Fruit fly (Drosophila melanogaster): ENCODE data around the gene ppk16.
A peak's percentile ranks its signal among the peaks of the same experiment; 100 is the strongest.

ppk16 gene

DNA sequence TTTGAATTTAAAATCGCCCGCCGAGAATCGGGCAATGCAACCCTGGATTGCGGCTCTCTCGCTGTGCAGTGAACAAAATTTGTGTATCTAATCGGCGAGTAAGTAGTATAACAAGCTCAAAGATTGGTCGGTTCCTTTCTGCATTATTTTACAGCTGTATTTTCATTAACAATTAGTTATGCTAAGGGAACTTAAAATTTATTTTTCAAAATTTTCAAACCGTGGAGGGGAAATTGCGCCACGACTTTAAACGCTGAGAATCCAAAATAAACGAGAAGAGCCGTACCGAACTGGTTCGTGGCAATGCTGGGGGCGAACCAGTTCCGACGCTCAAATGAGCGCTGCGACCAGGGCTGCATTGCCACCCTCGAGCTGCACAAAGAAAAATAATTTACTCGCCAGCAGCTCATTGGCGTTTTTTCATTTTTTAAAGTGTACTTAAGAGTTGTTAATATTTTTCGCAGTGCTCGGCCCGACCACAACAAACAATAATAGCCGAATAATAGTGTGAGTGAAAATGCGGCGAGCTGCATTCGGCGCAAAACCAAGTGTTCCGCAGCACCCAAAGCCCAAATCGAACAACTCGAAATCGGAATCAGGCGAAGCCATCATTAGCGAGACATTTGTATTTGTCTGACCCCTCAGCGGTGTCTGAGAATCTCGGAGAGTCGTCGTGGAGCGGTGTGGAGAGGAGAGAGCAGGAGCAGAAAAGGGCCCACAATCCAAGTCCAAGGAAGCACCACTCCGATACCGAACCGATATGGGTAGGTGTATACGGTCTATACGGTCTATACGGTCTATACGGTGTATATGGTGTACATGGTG, 16.6 kb downstream of the ppk16 start, which contains the start of gene zf30C (continued):
- TF ChIP-seq Side (GFP tag; optimal IDR thresholded peaks at IDR 0.05): peak; percentile 91
- peak; percentile 39 for TF ChIP-seq CG2875 (GFP tag; optimal IDR thresholded peaks at IDR 0.05)
- peak; percentile 72 for TF ChIP-seq MTF-1 (GFP tag; optimal IDR thresholded peaks at IDR 0.05; ENCODE audit: borderline replicate concordance)
- peak; percentile 95 for TF ChIP-seq ci (GFP tag; IDR thresholded peaks at IDR 0.05)
- no peak for TF ChIP-seq CG10431 (GFP tag; optimal IDR thresholded peaks at IDR 0.05)
- TF ChIP-seq Ets65A (GFP tag): peak; percentile 98
- peak; percentile 94 for TF ChIP-seq CG9932 (GFP tag; IDR thresholded peaks at IDR 0.05)
- TF ChIP-seq Asciz (GFP tag; optimal IDR thresholded peaks at IDR 0.05): peak; percentile 50
- peak; percentile 58 for TF ChIP-seq stwl (tag; optimal IDR thresholded peaks at IDR 0.05)
- peak; percentile 92 for TF ChIP-seq tin (GFP tag; optimal IDR thresholded peaks at IDR 0.05)
- peak; percentile 85 for TF ChIP-seq CG18599 (GFP tag; optimal IDR thresholded peaks at IDR 0.05)
- peak; percentile 77 for TF ChIP-seq CG4730 (GFP tag; IDR thresholded peaks at IDR 0.05)
- peak; percentile 95 for TF ChIP-seq Antp (GFP tag; optimal IDR thresholded peaks at IDR 0.05)
- TF ChIP-seq Adf1 (GFP tag; IDR thresholded peaks at IDR 0.05): peak; percentile 83
- TF ChIP-seq cas (GFP tag; IDR thresholded peaks at IDR 0.05): peak; percentile 89
- peak; percentile 25; the same call in 3 of the 4 replicates for TF ChIP-seq Dll (GFP tag; IDR thresholded peaks at IDR 0.05; ENCODE audit: partially characterized antibody)
- no peak for TF ChIP-seq usp (GFP tag; optimal IDR thresholded peaks at IDR 0.05)
- TF ChIP-seq CG8388 (GFP tag; optimal IDR thresholded peaks at IDR 0.05): peak; percentile 65
- TF ChIP-seq CG2889 (GFP tag; IDR thresholded peaks at IDR 0.05): peak; percentile 76
- peak; percentile 15 for TF ChIP-seq CG31365 (tag; optimal IDR thresholded peaks at IDR 0.05)
- TF ChIP-seq CG7786 (GFP tag; optimal IDR thresholded peaks at IDR 0.05): peak; percentile 95
- TF ChIP-seq CG14965 (GFP tag; optimal IDR thresholded peaks at IDR 0.05; ENCODE audit: borderline replicate concordance): peak; percentile 31
- no peak for TF ChIP-seq pita (GFP tag; optimal IDR thresholded peaks at IDR 0.05)
- peak; percentile 84 for TF ChIP-seq Hmr (GFP tag; optimal IDR thresholded peaks at IDR 0.05)
- TF ChIP-seq CG10321 (GFP tag; IDR thresholded peaks at IDR 0.05): peak; percentile 57; the same call in 1 of the 2 replicates
- TF ChIP-seq da (GFP tag; optimal IDR thresholded peaks at IDR 0.05): peak; percentile 70
- peak; percentile 71 for TF ChIP-seq CG7556 (GFP tag; optimal IDR thresholded peaks at IDR 0.05)
- peak in 1 of 2 experiments; percentile 38 for TF ChIP-seq crp (GFP tag; optimal IDR thresholded peaks at IDR 0.05)
- TF ChIP-seq Dref (GFP tag; IDR thresholded peaks at IDR 0.05): peak; percentile 64
- TF ChIP-seq CG10209 (GFP tag; optimal IDR thresholded peaks at IDR 0.05): peak; percentile 66
- TF ChIP-seq CG15073 (GFP tag; optimal IDR thresholded peaks at IDR 0.05): peak; percentile 51
- TF ChIP-seq hb (GFP tag; IDR thresholded peaks at IDR 0.05; ENCODE audit: partially characterized antibody): no peak
- TF ChIP-seq D19A (tag; optimal IDR thresholded peaks at IDR 0.05): peak; percentile 59
- TF ChIP-seq sr (GFP tag; IDR thresholded peaks at IDR 0.05): peak; percentile 80
- peak; percentile 87 for TF ChIP-seq slp2 (GFP tag; optimal IDR thresholded peaks at IDR 0.05)
- TF ChIP-seq crc (GFP tag; optimal IDR thresholded peaks at IDR 0.05): peak; percentile 78
- TF ChIP-seq vvl (GFP tag; IDR thresholded peaks at IDR 0.05): peak; percentile 94
- peak; percentile 88 for TF ChIP-seq CG5245 (GFP tag; optimal IDR thresholded peaks at IDR 0.05)
- TF ChIP-seq CG8290 (GFP tag; optimal IDR thresholded peaks at IDR 0.05): peak; percentile 17
- peak in 1 of 2 experiments; percentile 74 for TF ChIP-seq CG8290 (tag; optimal IDR thresholded peaks at IDR 0.05)
- 0 out of 2 replicates have a peak, but pooled peaks have one; percentile 30 for TF ChIP-seq nerfin-2 (GFP tag; IDR thresholded peaks at IDR 0.05; ENCODE audit: partially characterized antibody)
- peak; percentile 84 for TF ChIP-seq CG14014 (GFP tag; IDR thresholded peaks at IDR 0.05)
- TF ChIP-seq CG2202 (tag; optimal IDR thresholded peaks at IDR 0.05): peak; percentile 41
- TF ChIP-seq CG9876 (GFP tag; optimal IDR thresholded peaks at IDR 0.05): peak; percentile 85
- TF ChIP-seq mirr (GFP tag; optimal IDR thresholded peaks at IDR 0.05): peak; percentile 37
- TF ChIP-seq CG4328 (GFP tag; optimal IDR thresholded peaks at IDR 0.05): peak; percentile 75
- TF ChIP-seq Opbp (GFP tag; IDR thresholded peaks at IDR 0.05; ENCODE audit: partially characterized antibody): peak; percentile 75
- peak; percentile 70 for TF ChIP-seq CG17802 (tag; optimal IDR thresholded peaks at IDR 0.05)
- TF ChIP-seq Ets97D (GFP tag; optimal IDR thresholded peaks at IDR 0.05): peak; percentile 75
